Fruit fly (Drosophila melanogaster) whole organism: ENCODE measurements around the gene asp.

Experiments used
- CG8478 ChIP-seq: fragments of >200 bp; optimal IDR thresholded peaks from 2 replicates; lab custom pipeline; 2018; ENCODE audit warnings: inconsistent platforms
- Dll ChIP-seq: fragments of >200 bp; optimal IDR thresholded peaks from 2 replicates; lab custom pipeline; 2017
- pan ChIP-seq: fragments of >200 bp; optimal IDR thresholded peaks from 2 replicates; lab custom pipeline; 2017
- psq ChIP-seq: fragments of >200 bp; optimal IDR thresholded peaks from 2 replicates; lab custom pipeline; 2017
- usp ChIP-seq: fragments of >200 bp; optimal IDR thresholded peaks from 2 replicates; lab custom pipeline; 2017; ENCODE audit warnings: missing biosample characterization, missing genetic modification characterization, mixed read lengths

dm6 chr3R:24764971-24765370 is 11.3 kb downstream of the asp start, which contains the start of gene AstA:
- no peak for TF ChIP-seq usp (GFP tag; lab: Kevin White, UChicago)
- no peak for TF ChIP-seq pan (lab: Kevin White, UChicago)
- TF ChIP-seq CG8478 (lab: Kevin White, UChicago), result no peak
- TF ChIP-seq psq (lab: Kevin White, UChicago), result no peak
- no peak for TF ChIP-seq Dll
